Fruit fly (Drosophila melanogaster): ENCODE results near the gene CAH3.

- TF ChIP-seq CG8632 (GFP tag; optimal IDR thresholded peaks at IDR 0.05): no peak
- TF ChIP-seq svp (GFP tag): no peak
- TF ChIP-seq spab (GFP tag; optimal IDR thresholded peaks at IDR 0.05): no peak
- TF ChIP-seq CG31627 (GFP tag; optimal IDR thresholded peaks at IDR 0.05): no peak
- no peak for TF ChIP-seq Blimp-1 (GFP tag; optimal IDR thresholded peaks at IDR 0.05)
Measured at dm6 chrX:8723393-8723987, 42.4 kb downstream of the CAH3 start.

Data from whole organism, prepupa.